Fruit fly (Drosophila melanogaster) Kc167 (cell line): Measurements from ENCODE around the gene witty.

Experiments
- insv ChIP-seq: fragments of >200 bp; optimal IDR thresholded peaks from 3 replicates; lab custom pipeline; 2018; ENCODE audit warnings: missing external identifiers
- psq ChIP-seq: fragments of >200 bp; optimal IDR thresholded peaks from 2 replicates; lab custom pipeline; 2017; ENCODE audit warnings: missing external identifiers

DNA sequence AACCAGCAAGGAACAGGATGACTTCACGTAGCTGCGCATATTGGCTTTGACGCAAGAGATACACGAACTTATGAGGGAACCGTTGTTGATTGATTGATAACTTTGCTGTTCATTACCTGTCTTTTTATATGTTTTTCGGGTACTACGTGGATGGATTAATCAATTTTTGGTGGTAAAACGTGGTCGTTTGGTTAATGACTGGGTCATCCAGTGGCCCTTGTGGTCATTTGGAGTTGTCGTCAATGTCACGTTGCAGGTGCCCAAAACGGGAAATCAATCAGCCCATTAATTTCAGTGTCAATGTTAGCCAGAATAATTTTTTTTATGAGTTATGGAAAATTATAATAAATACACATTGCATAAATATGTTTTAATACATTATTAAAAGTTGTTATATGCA is 51.1 kb downstream of the witty start, which contains the start of gene CG42819:
- no peak for TF ChIP-seq psq
- TF ChIP-seq insv (lab: Kevin White, UChicago), result no peak
